Worm (Caenorhabditis elegans): ENCODE data around the gene sinh-1.

Gene sinh-1

DNA sequence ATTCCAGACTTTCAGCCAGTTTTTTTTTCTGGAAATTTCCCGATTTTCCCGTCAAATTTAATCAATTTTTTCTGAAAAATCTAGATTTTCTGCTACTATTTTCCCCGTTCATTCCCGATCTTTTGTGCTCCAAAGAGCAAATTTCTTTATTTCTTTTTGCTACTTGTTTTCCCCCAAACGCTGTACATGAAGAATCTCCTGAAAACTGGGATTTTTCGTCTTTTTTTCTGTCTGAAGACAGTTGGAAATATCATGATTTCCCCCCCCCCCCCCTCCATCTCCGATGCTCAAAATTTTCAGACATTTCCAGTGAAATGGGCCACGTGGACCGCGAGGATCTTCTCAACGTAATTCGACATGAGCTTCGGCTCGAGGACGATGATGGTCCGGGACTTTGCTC, at the start of gene sinh-1:
sinh-1 (plus strand) TSS at position 301 of the 400 bp plus-strand sequence.
- no peak for TF ChIP-seq ceh-20 (GFP tag; IDR thresholded peaks at IDR 0.05)
- TF ChIP-seq set-16 (GFP tag; IDR thresholded peaks at IDR 0.05): 0 out of 2 replicates have a peak, but pooled peaks have one; percentile 33

DNA sequence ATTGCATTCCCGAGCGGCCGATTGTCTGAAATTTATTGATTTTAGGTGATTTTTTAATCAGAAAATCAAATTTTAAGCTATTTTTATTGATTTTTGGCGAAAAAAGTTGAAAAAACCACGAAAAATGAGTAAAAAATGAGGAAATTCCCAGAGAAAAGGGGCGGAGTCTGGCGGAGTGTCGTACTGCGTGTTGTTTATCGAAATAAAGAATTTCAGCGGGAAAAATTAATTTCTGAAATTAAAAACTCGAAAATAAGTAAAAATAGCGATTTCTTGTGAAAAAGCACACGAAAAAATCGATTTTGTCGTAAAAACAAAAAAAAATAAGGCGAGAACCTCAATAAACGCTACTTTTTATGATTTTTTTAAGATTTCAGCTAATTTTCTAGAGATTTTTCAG, 43.2 kb upstream of the sinh-1 start, which contains the start of gene Y57A10A.13:
Y57A10A.13 (minus strand) TSS at position 46 of the 400 bp plus-strand sequence.
- TF ChIP-seq ceh-32 (tag; optimal IDR thresholded peaks at IDR 0.05; ENCODE audit: poor library complexity) (no peak), dpl-1 (GFP tag; optimal IDR thresholded peaks at IDR 0.05) (peak; percentile 77), unc-62 (GFP tag; optimal IDR thresholded peaks at IDR 0.05 in 1 of 2) (peak in 1 of 2 experiments; percentile 30), unc-62 (tag; optimal IDR thresholded peaks at IDR 0.05) (no peak), Y48G9A.11 (GFP tag; IDR thresholded peaks at IDR 0.05) (peak; percentile 66; the same call in 1 of the 2 replicates)

DNA sequence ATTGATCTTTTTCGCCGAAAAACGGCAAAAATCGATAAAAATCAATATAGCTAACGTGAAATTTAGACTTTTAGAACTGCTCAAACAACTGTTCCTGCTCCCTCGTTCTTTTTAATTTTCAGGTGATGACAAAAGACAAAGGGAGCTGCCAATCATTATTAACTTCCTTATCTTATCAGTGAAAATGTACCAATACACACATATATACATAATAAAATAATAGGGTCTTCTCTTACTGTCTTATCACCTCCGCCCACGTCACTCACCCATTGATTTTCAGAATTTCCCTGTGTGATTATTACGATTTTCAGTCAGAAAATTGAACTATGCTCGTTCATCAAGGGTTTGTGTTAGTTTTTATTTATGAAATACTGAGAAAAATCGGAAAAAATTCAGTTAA, 42.4 kb upstream of the sinh-1 start, which contains the start of gene Y57A10A.14:
Y57A10A.14 (plus strand) TSS at position 228 of the 400 bp plus-strand sequence.
- TF ChIP-seq nhr-25 (tag; optimal IDR thresholded peaks at IDR 0.05; ENCODE audit: borderline replicate concordance, insufficient read depth) (no peak), T26A8.4 (GFP tag; IDR thresholded peaks at IDR 0.05) (no peak), F37D6.2 (tag; optimal IDR thresholded peaks at IDR 0.05) (no peak), lin-1 (GFP tag; IDR thresholded peaks at IDR 0.05) (peak; percentile 73), nhr-77 (tag; optimal IDR thresholded peaks at IDR 0.05) (peak; percentile 68), nhr-111 (GFP tag; optimal IDR thresholded peaks at IDR 0.05) (no peak), pqm-1 (tag; optimal IDR thresholded peaks at IDR 0.05) (peak; percentile 86), dve-1 (tag; optimal IDR thresholded peaks at IDR 0.05; ENCODE audit: insufficient read depth) (peak; percentile 82), zip-11 (GFP tag; IDR thresholded peaks at IDR 0.05) (no peak), php-3 (GFP tag; IDR thresholded peaks at IDR 0.05) (peak; percentile 62; the same call in 1 of the 2 replicates), zfp-3 (GFP tag; conservative IDR thresholded peaks at IDR 0.05) (no peak), nhr-76 (tag; optimal IDR thresholded peaks at IDR 0.05) (peak; percentile 5), pha-4 (GFP tag; IDR thresholded peaks at IDR 0.05) (0 out of 2 replicates have a peak, but pooled peaks have one; percentile 21), pha-4 (tag; optimal IDR thresholded peaks at IDR 0.05) (no peak), ceh-32 (tag; optimal IDR thresholded peaks at IDR 0.05; ENCODE audit: poor library complexity) (no peak), attf-4 (tag; optimal IDR thresholded peaks at IDR 0.05) (no peak), spr-1 (tag; optimal IDR thresholded peaks at IDR 0.05) (no peak), D1046.2 (GFP tag; IDR thresholded peaks at IDR 0.05) (no peak), hlh-30 (tag; optimal IDR thresholded peaks at IDR 0.05; ENCODE audit: insufficient read depth) (peak; percentile 5), ceh-28 (tag; optimal IDR thresholded peaks at IDR 0.05) (peak; percentile 14), mdt-29 (GFP tag; IDR thresholded peaks at IDR 0.05) (no peak), R02D3.7 (tag; optimal IDR thresholded peaks at IDR 0.05) (no peak), lin-29 (GFP tag; IDR thresholded peaks at IDR 0.05) (no peak), lsy-2 (tag; optimal IDR thresholded peaks at IDR 0.05) (peak in 1 of 2 experiments; percentile 33), nhr-28 (tag; optimal IDR thresholded peaks at IDR 0.05) (peak; percentile 96), gei-8 (GFP tag; optimal IDR thresholded peaks at IDR 0.05) (no peak), hif-1 (tag; optimal IDR thresholded peaks at IDR 0.05) (peak in 1 of 2 experiments; percentile 52), madf-5 (GFP tag; IDR thresholded peaks at IDR 0.05) (no peak), cey-2 (tag; optimal IDR thresholded peaks at IDR 0.05; ENCODE audit: borderline replicate concordance, insufficient read depth) (no peak), nhr-10 (tag; optimal IDR thresholded peaks at IDR 0.05) (no peak), mes-2 (tag; optimal IDR thresholded peaks at IDR 0.05; ENCODE audit: poor library complexity, severe bottlenecking) (no peak), mep-1 (tag; optimal IDR thresholded peaks at IDR 0.05) (peak; percentile 6), hlh-11 (tag; optimal IDR thresholded peaks at IDR 0.05) (peak; percentile 82), nhr-6 (tag; optimal IDR thresholded peaks at IDR 0.05) (peak; percentile 51), lin-38 (GFP tag; IDR thresholded peaks at IDR 0.05) (no peak), skn-1 (tag; optimal IDR thresholded peaks at IDR 0.05) (no peak), zfp-2 (tag; optimal IDR thresholded peaks at IDR 0.05) (no peak), nhr-102 (tag; optimal IDR thresholded peaks at IDR 0.05) (peak; percentile 55), duxl-1 (tag; optimal IDR thresholded peaks at IDR 0.05; ENCODE audit: poor library complexity) (no peak), ztf-7 (tag; optimal IDR thresholded peaks at IDR 0.05) (no peak), lin-13 (GFP tag; optimal IDR thresholded peaks at IDR 0.05) (no peak)
